Worm (Caenorhabditis elegans) whole organism, mixed stage, embryonic: Measurements from ENCODE around the gene taco-1.

Experiments
- M03D4.4 ChIP-seq: sonication (generic microtip); optimal IDR thresholded peaks from 2 replicates; lab custom pipeline; 2017; ENCODE audit warnings: mild to moderate bottlenecking, missing genetic modification characterization, missing compliant biosample characterization
- bed-3 ChIP-seq: fragments of 200-800 bp; sonication (Bioruptor generic); optimal IDR thresholded peaks from 3 replicates; lab custom pipeline; 2018; ENCODE audit warnings: mild to moderate bottlenecking, missing genetic modification characterization, moderate library complexity, missing compliant biosample characterization
- blmp-1 ChIP-seq: fragments of 150-350 bp; optimal IDR thresholded peaks from 2 replicates; lab custom pipeline; 2014; ENCODE audit warnings: missing biosample characterization, missing genetic modification characterization
- ceh-39 ChIP-seq: fragments of 150-350 bp; optimal IDR thresholded peaks from 2 replicates; lab custom pipeline; 2014; ENCODE audit warnings: missing biosample characterization, missing genetic modification characterization
- ceh-43 ChIP-seq: fragments of 200-800 bp; sonication (Bioruptor generic); optimal IDR thresholded peaks from 2 replicates; lab custom pipeline; 2018; ENCODE audit warnings: mild to moderate bottlenecking, missing genetic modification characterization, moderate library complexity, missing compliant biosample characterization
- ceh-83 ChIP-seq: fragments of 200-800 bp; sonication (Bioruptor generic); optimal IDR thresholded peaks from 2 replicates; lab custom pipeline; 2018; ENCODE audit warnings: mild to moderate bottlenecking, missing genetic modification characterization, missing compliant biosample characterization
- ces-1 ChIP-seq: fragments of 150-350 bp; optimal IDR thresholded peaks from 2 replicates; lab custom pipeline; 2014; ENCODE audit warnings: missing biosample characterization, missing genetic modification reagents, missing genetic modification characterization
- cnd-1 ChIP-seq: fragments of 200-800 bp; sonication (Bioruptor generic); optimal IDR thresholded peaks from 2 replicates; lab custom pipeline; 2018; ENCODE audit warnings: mild to moderate bottlenecking, missing genetic modification characterization, missing compliant biosample characterization
- drap-1 ChIP-seq: fragments of 200-800 bp; sonication (Bioruptor generic); optimal IDR thresholded peaks from 3 replicates; lab custom pipeline; 2018; ENCODE audit warnings: mild to moderate bottlenecking, missing genetic modification characterization, missing compliant biosample characterization
- elt-1 ChIP-seq: sonication (generic microtip); optimal IDR thresholded peaks from 2 replicates; lab custom pipeline; 2017; ENCODE audit warnings: missing genetic modification characterization, mild to moderate bottlenecking, missing compliant biosample characterization, antibody characterized with exemption, moderate library complexity, borderline replicate concordance; ENCODE audit not compliant: insufficient read depth
- elt-3 ChIP-seq: fragments of 150-350 bp; optimal IDR thresholded peaks from 2 replicates; lab custom pipeline; 2014; ENCODE audit warnings: missing biosample characterization, missing genetic modification characterization
- flh-1 ChIP-seq: fragments of 200-800 bp; sonication (Bioruptor generic); optimal IDR thresholded peaks from 2 replicates; lab custom pipeline; 2018; ENCODE audit warnings: mild to moderate bottlenecking, missing genetic modification characterization, moderate library complexity, missing compliant biosample characterization
- ham-2 ChIP-seq: fragments of 200-800 bp; sonication (Bioruptor generic); optimal IDR thresholded peaks from 2 replicates; lab custom pipeline; 2018; ENCODE audit warnings: mild to moderate bottlenecking, missing genetic modification characterization, missing compliant biosample characterization
- hlh-1 ChIP-seq: fragments of 150-350 bp; optimal IDR thresholded peaks from 2 replicates; lab custom pipeline; 2014; ENCODE audit warnings: missing biosample characterization, missing genetic modification reagents, missing genetic modification characterization
- lin-13 ChIP-seq: fragments of 150-350 bp; optimal IDR thresholded peaks from 2 replicates; lab custom pipeline; 2014; ENCODE audit warnings: missing biosample characterization, missing genetic modification characterization
- lin-32 ChIP-seq: fragments of 200-800 bp; sonication (Bioruptor generic); optimal IDR thresholded peaks from 2 replicates; lab custom pipeline; 2018; ENCODE audit warnings: mild to moderate bottlenecking, missing genetic modification characterization, missing compliant biosample characterization
- lsy-2 ChIP-seq: fragments of 150-350 bp; optimal IDR thresholded peaks from 2 replicates; lab custom pipeline; 2014; ENCODE audit warnings: missing biosample characterization, missing genetic modification characterization
- mab-5 ChIP-seq: fragments of 150-350 bp; optimal IDR thresholded peaks from 2 replicates; lab custom pipeline; 2014; ENCODE audit warnings: missing biosample characterization, missing genetic modification characterization
- mep-1 ChIP-seq: fragments of 150-350 bp; optimal IDR thresholded peaks from 2 replicates; lab custom pipeline; 2017; ENCODE audit warnings: missing biosample characterization, missing genetic modification reagents, missing genetic modification characterization, inconsistent platforms
- mls-2 ChIP-seq: sonication (generic microtip); optimal IDR thresholded peaks from 2 replicates; lab custom pipeline; 2016; ENCODE audit warnings: mild to moderate bottlenecking, missing genetic modification characterization, moderate library complexity, missing compliant biosample characterization
- nhr-12 ChIP-seq: fragments of 150-350 bp; optimal IDR thresholded peaks from 2 replicates; lab custom pipeline; 2014; ENCODE audit warnings: missing biosample characterization, missing genetic modification characterization
- nhr-2 ChIP-seq: fragments of 150-350 bp; optimal IDR thresholded peaks from 2 replicates; lab custom pipeline; 2014; ENCODE audit warnings: missing biosample characterization, missing genetic modification characterization
- nhr-237 ChIP-seq: fragments of 150-350 bp; optimal IDR thresholded peaks from 2 replicates; lab custom pipeline; 2014; ENCODE audit warnings: missing biosample characterization, missing genetic modification characterization
- nhr-28 ChIP-seq: fragments of 150-350 bp; optimal IDR thresholded peaks from 2 replicates; lab custom pipeline; 2014; ENCODE audit warnings: missing biosample characterization, missing genetic modification characterization
- nhr-76 ChIP-seq: sonication (generic microtip); optimal IDR thresholded peaks from 2 replicates; lab custom pipeline; 2017; ENCODE audit warnings: missing biosample characterization, missing genetic modification characterization
- pha-4 ChIP-seq: fragments of 150-350 bp; optimal IDR thresholded peaks from 2 replicates; lab custom pipeline; 2018; ENCODE audit warnings: missing biosample characterization, missing genetic modification reagents, missing genetic modification characterization
- sem-2 ChIP-seq: fragments of 200-800 bp; sonication (Bioruptor generic); optimal IDR thresholded peaks from 2 replicates; lab custom pipeline; 2018; ENCODE audit warnings: mild to moderate bottlenecking, missing genetic modification characterization, missing compliant biosample characterization
- snpc-4 ChIP-seq: fragments of 150-350 bp; optimal IDR thresholded peaks from 2 replicates; lab custom pipeline; 2014; ENCODE audit warnings: missing biosample characterization, missing genetic modification characterization
- sptf-1 ChIP-seq: sonication (generic microtip); optimal IDR thresholded peaks from 2 replicates; lab custom pipeline; 2017; ENCODE audit warnings: mild to moderate bottlenecking, missing genetic modification characterization, moderate library complexity, missing compliant biosample characterization
- tbx-8 ChIP-seq: fragments of 200-800 bp; sonication (Bioruptor generic); optimal IDR thresholded peaks from 2 replicates; lab custom pipeline; 2018; ENCODE audit warnings: mild to moderate bottlenecking, missing genetic modification characterization, moderate library complexity, missing compliant biosample characterization
- unc-120 ChIP-seq: sonication (generic microtip); optimal IDR thresholded peaks from 2 replicates; lab custom pipeline; 2017; ENCODE audit warnings: missing genetic modification characterization, missing compliant biosample characterization; ENCODE audit not compliant: poor library complexity, severe bottlenecking
- unc-39 ChIP-seq: fragments of 150-350 bp; optimal IDR thresholded peaks from 2 replicates; lab custom pipeline; 2014; ENCODE audit warnings: missing biosample characterization, missing genetic modification characterization
- unc-62 ChIP-seq: fragments of 150-350 bp; optimal IDR thresholded peaks from 2 replicates; lab custom pipeline; 2014; ENCODE audit warnings: missing biosample characterization, missing genetic modification reagents, missing genetic modification characterization
- zip-8 ChIP-seq: fragments of 150-350 bp; optimal IDR thresholded peaks from 2 replicates; lab custom pipeline; 2014; ENCODE audit warnings: missing biosample characterization, missing genetic modification characterization

Gene taco-1

DNA sequence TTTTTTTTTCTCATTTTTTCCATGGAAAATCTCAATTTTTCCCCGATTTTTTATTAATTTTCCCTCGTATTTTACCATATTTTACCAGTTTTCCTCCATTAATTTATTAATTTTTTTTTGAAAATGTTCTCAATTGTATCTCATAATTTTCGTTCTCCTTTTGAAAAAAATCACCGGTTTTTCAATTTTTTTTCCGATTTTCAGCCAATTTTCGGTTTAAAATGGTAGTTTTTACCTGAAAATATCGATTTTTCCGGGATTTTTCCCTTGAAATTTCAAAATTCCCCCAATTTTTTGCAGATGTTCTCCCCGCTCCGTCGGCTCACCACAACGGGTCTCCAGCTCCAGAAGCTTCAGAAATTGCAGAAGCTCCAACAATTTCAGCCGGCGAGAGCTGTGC lies at the start of gene taco-1:
Gene taco-1, plus strand, starts transcription at position 301 of the 400 bp plus-strand sequence.
- TF ChIP-seq nhr-12 = no peak
- TF ChIP-seq hlh-1 = no peak
- TF ChIP-seq snpc-4 (tag; lab: Kevin White, UChicago) = no peak
- no peak for TF ChIP-seq M03D4.4 (tag; lab: Kevin White, UChicago)

DNA sequence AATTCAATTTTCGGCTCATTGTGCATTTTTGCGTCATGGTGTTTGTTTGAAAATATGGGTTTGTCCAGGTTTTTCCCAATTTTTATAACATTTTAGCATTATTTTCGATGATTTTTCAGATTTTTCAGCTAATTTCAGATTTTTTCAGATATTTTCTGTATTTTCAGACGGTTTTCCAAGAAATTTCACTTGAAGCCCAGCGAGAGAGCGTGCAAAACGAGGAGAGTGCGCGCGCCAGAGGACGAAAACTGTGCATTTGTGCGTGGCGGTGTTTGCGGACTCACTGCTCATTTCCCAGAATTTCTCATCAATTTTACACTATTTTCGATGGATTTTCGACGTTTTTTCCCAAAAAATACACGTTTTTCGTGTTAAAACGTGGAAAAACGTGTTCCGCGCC lies 48.8 kb upstream of the taco-1 start:
- TF ChIP-seq lin-32 (GFP tag; lab: Kevin White, UChicago) (no peak), unc-120 (tag; lab: Kevin White, UChicago) (peak; percentile 44), ceh-43 (no peak), flh-1 (GFP tag; lab: Kevin White, UChicago) (no peak), sptf-1 (tag; lab: Kevin White, UChicago) (peak; percentile 62), nhr-2 (tag; lab: Kevin White, UChicago) (no peak), mab-5 (tag; lab: Kevin White, UChicago) (no peak), ceh-39 (tag; lab: Kevin White, UChicago) (peak; percentile 12), unc-39 (tag; lab: Kevin White, UChicago) (no peak), ham-2 (GFP tag; lab: Kevin White, UChicago) (no peak), drap-1 (peak; percentile 20), hlh-1 (no peak), tbx-8 (GFP tag; lab: Kevin White, UChicago) (no peak), unc-62 (GFP tag; lab: Kevin White, UChicago) (no peak), sem-2 (GFP tag; lab: Kevin White, UChicago) (no peak), blmp-1 (no peak), nhr-76 (no peak), ceh-83 (peak; percentile 29), lin-13 (tag; lab: Kevin White, UChicago) (no peak), elt-1 (tag; lab: Kevin White, UChicago) (no peak), cnd-1 (tag; lab: Kevin White, UChicago) (no peak), lsy-2 (tag; lab: Kevin White, UChicago) (peak; percentile 20), M03D4.4 (tag; lab: Kevin White, UChicago) (peak; percentile 35), bed-3 (GFP tag; lab: Kevin White, UChicago) (no peak), elt-3 (tag; lab: Kevin White, UChicago) (no peak), ces-1 (GFP tag; lab: Kevin White, UChicago) (peak; percentile 76), pha-4 (tag; lab: Kevin White, UChicago) (no peak), zip-8 (tag; lab: Kevin White, UChicago) (no peak), snpc-4 (tag; lab: Kevin White, UChicago) (no peak), mls-2 (peak; percentile 50), mep-1 (no peak)
- TF ChIP-seq, all 35 proteins: peak for 9

DNA sequence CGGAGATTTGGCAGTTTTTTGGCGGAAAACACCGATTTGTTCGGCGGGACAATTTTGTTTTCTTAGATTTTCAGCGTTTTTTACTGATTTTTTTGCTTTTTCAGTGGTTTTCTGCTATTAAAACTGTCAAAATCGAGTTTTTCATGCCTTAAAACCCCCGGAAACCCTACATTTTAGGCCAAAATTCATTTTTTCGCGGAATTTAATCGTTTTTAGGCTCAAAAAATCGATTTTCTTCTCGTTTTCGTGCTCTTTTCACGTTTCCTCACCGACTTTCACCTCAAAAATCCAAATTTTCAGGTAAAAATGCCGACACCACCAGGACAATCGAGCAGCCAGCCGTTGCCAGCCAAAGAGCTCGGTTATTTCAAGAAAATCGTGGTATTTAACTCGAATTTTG lies 48.4 kb upstream of the taco-1 start, which contains the start of gene hpo-29:
Gene hpo-29, plus strand, starts transcription at position 301 of the 400 bp plus-strand sequence.
- TF ChIP-seq unc-120 (tag; lab: Kevin White, UChicago) (no peak), unc-62 (GFP tag; lab: Kevin White, UChicago) (no peak), mep-1 (no peak), bed-3 (GFP tag; lab: Kevin White, UChicago) (no peak), cnd-1 (tag; lab: Kevin White, UChicago) (no peak), nhr-2 (tag; lab: Kevin White, UChicago) (no peak), tbx-8 (GFP tag; lab: Kevin White, UChicago) (no peak), zip-8 (tag; lab: Kevin White, UChicago) (no peak), ces-1 (GFP tag; lab: Kevin White, UChicago) (no peak), sem-2 (GFP tag; lab: Kevin White, UChicago) (no peak), lsy-2 (tag; lab: Kevin White, UChicago) (no peak), ceh-83 (no peak), elt-1 (tag; lab: Kevin White, UChicago) (no peak), sptf-1 (tag; lab: Kevin White, UChicago) (no peak)

DNA sequence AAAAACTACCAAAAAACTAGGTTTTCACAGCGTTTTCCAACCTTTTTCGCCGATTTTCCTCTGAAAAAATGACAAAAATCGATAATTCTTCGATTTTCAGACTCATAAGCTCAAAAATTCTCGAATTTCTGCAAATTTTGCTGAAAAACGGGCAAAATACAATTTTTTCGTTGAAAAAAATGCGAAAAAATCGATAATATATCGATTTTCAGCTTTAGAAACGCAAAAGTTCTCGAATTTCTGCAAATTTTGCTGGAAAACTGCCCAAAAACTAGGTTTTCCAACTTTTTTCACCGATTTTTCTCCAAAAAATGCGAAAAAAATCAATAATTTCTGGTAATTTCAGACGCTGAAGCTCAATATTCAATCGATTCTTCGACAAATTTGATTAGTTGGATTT lies 32.5 kb upstream of the taco-1 start:
- TF ChIP-seq tbx-8 (GFP tag; lab: Kevin White, UChicago) = no peak
- TF ChIP-seq ham-2 (GFP tag; lab: Kevin White, UChicago) = no peak
- TF ChIP-seq zip-8 (tag; lab: Kevin White, UChicago) = no peak
- TF ChIP-seq elt-3 (tag; lab: Kevin White, UChicago) = no peak
- no peak for TF ChIP-seq flh-1 (GFP tag; lab: Kevin White, UChicago)
- no peak for TF ChIP-seq nhr-2 (tag; lab: Kevin White, UChicago)
- no peak for TF ChIP-seq ceh-43
- no peak for TF ChIP-seq lsy-2 (tag; lab: Kevin White, UChicago)
- no peak for TF ChIP-seq blmp-1
- TF ChIP-seq cnd-1 (tag; lab: Kevin White, UChicago) = no peak
- no peak for TF ChIP-seq nhr-237 (tag; lab: Kevin White, UChicago)
- no peak for TF ChIP-seq sptf-1 (tag; lab: Kevin White, UChicago)
- no peak for TF ChIP-seq nhr-12
- TF ChIP-seq mep-1 = no peak
- no peak for TF ChIP-seq nhr-28 (tag; lab: Kevin White, UChicago)
- TF ChIP-seq ceh-83 = no peak
- no peak for TF ChIP-seq unc-62 (GFP tag; lab: Kevin White, UChicago)
